Fruit fly (Drosophila melanogaster): Measurements from ENCODE around the gene CG3165.

CG3165 gene

DNA sequence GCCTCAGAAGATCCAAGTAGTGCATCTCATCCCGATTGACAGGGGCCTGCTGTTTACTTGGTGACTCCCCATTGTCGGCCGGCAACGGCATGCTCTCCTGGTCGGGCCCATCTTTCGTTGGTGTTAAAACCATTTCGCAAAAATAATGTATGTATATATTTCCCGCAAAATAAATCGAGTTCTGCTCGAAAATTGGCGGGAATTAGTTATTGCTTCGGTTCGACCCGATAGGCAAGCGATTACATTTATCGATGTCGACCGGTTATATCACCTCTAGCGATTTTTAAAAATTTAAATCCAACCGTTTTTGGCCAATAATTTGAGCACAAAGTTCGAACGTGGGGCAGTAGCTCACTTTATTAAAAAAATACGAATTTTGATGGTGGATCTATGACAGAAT is 7.5 kb upstream of the CG3165 start, which contains the start of gene Ts:
TSS of gene Ts (minus strand) at position 201 of the 400 bp plus-strand sequence.
- TF ChIP-seq gl (tag; optimal IDR thresholded peaks at IDR 0.05) = no peak

DNA sequence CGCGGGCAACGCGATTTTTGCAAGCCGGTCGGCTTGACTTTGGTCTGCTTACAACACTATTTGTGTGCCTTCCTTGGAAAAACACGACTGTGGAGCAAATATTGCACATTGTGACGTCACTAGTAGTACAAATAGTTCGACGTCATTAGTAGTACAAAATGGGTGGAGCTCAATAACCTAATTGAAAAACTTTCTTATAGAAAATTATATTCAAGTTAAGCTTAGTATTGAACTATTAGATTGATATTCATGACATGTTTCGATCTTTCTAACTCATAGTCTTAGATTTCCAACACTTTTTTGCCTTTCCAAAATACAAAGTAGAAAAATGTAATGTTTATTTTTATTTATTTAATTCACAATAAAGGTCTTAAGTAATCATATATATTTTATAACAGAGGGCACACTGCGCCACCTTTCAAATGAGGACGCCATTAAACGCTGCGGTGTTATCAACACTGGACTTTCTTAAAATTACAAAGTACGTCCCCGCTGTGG is 4.4 kb upstream of the CG3165 start, which contains the start of the genes Rrp1 and gammaTub23C:
TSS of gene Rrp1 (minus strand) at position 70 of the 498 bp plus-strand sequence.
TSS of gene gammaTub23C (plus strand) at position 453 of the 498 bp plus-strand sequence.
- TF ChIP-seq CG15710 (tag; optimal IDR thresholded peaks at IDR 0.05) = peak; percentile 87
- TF ChIP-seq CG9948 (tag; optimal IDR thresholded peaks at IDR 0.05) = peak; percentile 89
- no peak for TF ChIP-seq EcR (GFP tag; optimal IDR thresholded peaks at IDR 0.05)
- TF ChIP-seq CG10348 (GFP tag; IDR thresholded peaks at IDR 0.05) = peak; percentile 59; the same call in 1 of the 2 replicates
- peak; percentile 67 for TF ChIP-seq Ets98B (GFP tag; IDR thresholded peaks at IDR 0.05)
- TF ChIP-seq gl (tag; optimal IDR thresholded peaks at IDR 0.05) = peak; percentile 33
- peak; percentile 86 for TF ChIP-seq CG8301 (tag; optimal IDR thresholded peaks at IDR 0.05)
- TF ChIP-seq rn (GFP tag; IDR thresholded peaks at IDR 0.05) = peak; percentile 60; the same call in 1 of the 2 replicates
- TF ChIP-seq Pif1B (GFP tag; optimal IDR thresholded peaks at IDR 0.05) = no peak
- peak; percentile 94 for TF ChIP-seq CG14655 (GFP tag; optimal IDR thresholded peaks at IDR 0.05)
- TF ChIP-seq Snoo (tag; optimal IDR thresholded peaks at IDR 0.05) = peak; percentile 90
- TF ChIP-seq fd96Ca (GFP tag; IDR thresholded peaks at IDR 0.05) = peak; percentile 69; the same call in 2 of the 3 replicates
- TF ChIP-seq Pif1A (GFP tag; optimal IDR thresholded peaks at IDR 0.05) = no peak
- peak; percentile 80 for TF ChIP-seq CG17806 (tag; optimal IDR thresholded peaks at IDR 0.05)
- TF ChIP-seq D1 (tag; optimal IDR thresholded peaks at IDR 0.05) = no peak
- TF ChIP-seq CG12605 (GFP tag; IDR thresholded peaks at IDR 0.05) = 0 out of 2 replicates have a peak, but pooled peaks have one; percentile 53
- TF ChIP-seq CG8159 (tag; optimal IDR thresholded peaks at IDR 0.05) = peak; percentile 92
- TF ChIP-seq CG34367 (tag; optimal IDR thresholded peaks at IDR 0.05) = peak; percentile 80
- no peak for TF ChIP-seq CG13204 (GFP tag; optimal IDR thresholded peaks at IDR 0.05)
- peak; percentile 80; the same call in 1 of the 2 replicates for TF ChIP-seq CG32121 (GFP tag; IDR thresholded peaks at IDR 0.05)
- TF ChIP-seq CG4496 (GFP tag; IDR thresholded peaks at IDR 0.05) = peak; percentile 82

DNA sequence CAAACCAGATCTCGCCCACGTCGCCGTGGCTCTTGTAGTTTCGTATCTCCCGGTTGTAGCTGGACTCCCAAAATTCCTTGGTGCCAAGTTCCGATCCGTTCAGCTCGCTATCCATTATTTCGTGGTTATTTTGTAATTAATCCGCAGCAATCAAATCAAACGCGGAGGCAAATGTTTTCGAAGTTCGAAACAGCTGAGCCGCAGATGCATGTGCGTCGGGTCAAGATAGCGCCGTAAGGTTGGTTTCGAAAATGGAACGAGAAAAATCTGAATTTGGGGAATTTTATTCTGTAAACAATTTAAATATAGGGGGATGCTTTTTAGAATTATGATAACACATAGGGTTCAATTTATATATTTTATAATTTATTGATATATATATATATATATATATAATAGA is 2.2 kb downstream of the CG3165 start, which contains the start of gene CG9643:
TSS of gene CG9643 (minus strand) at position 198 of the 400 bp plus-strand sequence.
- TF ChIP-seq Pif1B (GFP tag; optimal IDR thresholded peaks at IDR 0.05) = no peak
- TF ChIP-seq fd96Ca (GFP tag; IDR thresholded peaks at IDR 0.05) = no peak
- no peak for TF ChIP-seq Pif1A (GFP tag; optimal IDR thresholded peaks at IDR 0.05)
- no peak for TF ChIP-seq CG8159 (tag; optimal IDR thresholded peaks at IDR 0.05)
- TF ChIP-seq gl (tag; optimal IDR thresholded peaks at IDR 0.05) = no peak
- TF ChIP-seq CG14655 (GFP tag; optimal IDR thresholded peaks at IDR 0.05) = no peak
- no peak for TF ChIP-seq CG10348 (GFP tag; IDR thresholded peaks at IDR 0.05)
- TF ChIP-seq CG13204 (GFP tag; optimal IDR thresholded peaks at IDR 0.05) = no peak
- TF ChIP-seq Snoo (tag; optimal IDR thresholded peaks at IDR 0.05) = no peak
- TF ChIP-seq D1 (tag; optimal IDR thresholded peaks at IDR 0.05) = no peak
- no peak for TF ChIP-seq CG9948 (tag; optimal IDR thresholded peaks at IDR 0.05)
- TF ChIP-seq rn (GFP tag; IDR thresholded peaks at IDR 0.05) = no peak
- TF ChIP-seq CG34367 (tag; optimal IDR thresholded peaks at IDR 0.05) = no peak
- TF ChIP-seq CG32121 (GFP tag; IDR thresholded peaks at IDR 0.05) = no peak
- no peak for TF ChIP-seq Ets98B (GFP tag; IDR thresholded peaks at IDR 0.05)
- TF ChIP-seq CG8301 (tag; optimal IDR thresholded peaks at IDR 0.05) = no peak
- TF ChIP-seq EcR (GFP tag; optimal IDR thresholded peaks at IDR 0.05) = no peak
- no peak for TF ChIP-seq CG17806 (tag; optimal IDR thresholded peaks at IDR 0.05)
- TF ChIP-seq CG15710 (tag; optimal IDR thresholded peaks at IDR 0.05) = no peak
- TF ChIP-seq CG12605 (GFP tag; IDR thresholded peaks at IDR 0.05) = no peak

DNA sequence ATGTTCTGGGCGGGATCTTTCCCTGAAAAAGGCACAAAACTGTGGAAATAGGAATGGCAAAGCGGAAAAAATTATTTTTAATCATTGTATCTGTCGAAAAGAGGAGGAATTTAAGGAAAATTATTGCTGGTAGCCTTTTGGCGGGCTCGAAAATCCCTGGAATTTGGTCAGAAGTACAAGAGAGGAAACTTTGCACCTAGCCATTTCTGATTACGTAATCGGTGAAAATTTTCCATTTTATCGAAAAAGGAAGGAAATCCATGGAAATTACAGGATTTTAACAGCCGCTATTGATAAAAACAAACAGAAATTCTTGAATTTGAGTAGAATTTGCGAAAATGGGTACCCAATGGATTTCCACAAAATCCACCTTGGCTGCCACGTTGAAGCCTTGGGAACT is 9.9 kb downstream of the CG3165 start:
- TF ChIP-seq CG14655 (GFP tag; optimal IDR thresholded peaks at IDR 0.05) (no peak), rn (GFP tag; IDR thresholded peaks at IDR 0.05) (no peak), CG34367 (tag; optimal IDR thresholded peaks at IDR 0.05) (no peak), Pif1B (GFP tag; optimal IDR thresholded peaks at IDR 0.05) (no peak), EcR (GFP tag; optimal IDR thresholded peaks at IDR 0.05) (no peak), Snoo (tag; optimal IDR thresholded peaks at IDR 0.05) (no peak), CG32121 (GFP tag; IDR thresholded peaks at IDR 0.05) (no peak), CG8159 (tag; optimal IDR thresholded peaks at IDR 0.05) (no peak), CG12605 (GFP tag; IDR thresholded peaks at IDR 0.05) (no peak), CG4496 (GFP tag; IDR thresholded peaks at IDR 0.05) (no peak), Pif1A (GFP tag; optimal IDR thresholded peaks at IDR 0.05) (no peak), Ets98B (GFP tag; IDR thresholded peaks at IDR 0.05) (no peak), gl (tag; optimal IDR thresholded peaks at IDR 0.05) (no peak), CG15710 (tag; optimal IDR thresholded peaks at IDR 0.05) (no peak), fd96Ca (GFP tag; IDR thresholded peaks at IDR 0.05) (no peak), CG10348 (GFP tag; IDR thresholded peaks at IDR 0.05) (no peak), CG8301 (tag; optimal IDR thresholded peaks at IDR 0.05) (no peak), D1 (tag; optimal IDR thresholded peaks at IDR 0.05) (no peak)

DNA sequence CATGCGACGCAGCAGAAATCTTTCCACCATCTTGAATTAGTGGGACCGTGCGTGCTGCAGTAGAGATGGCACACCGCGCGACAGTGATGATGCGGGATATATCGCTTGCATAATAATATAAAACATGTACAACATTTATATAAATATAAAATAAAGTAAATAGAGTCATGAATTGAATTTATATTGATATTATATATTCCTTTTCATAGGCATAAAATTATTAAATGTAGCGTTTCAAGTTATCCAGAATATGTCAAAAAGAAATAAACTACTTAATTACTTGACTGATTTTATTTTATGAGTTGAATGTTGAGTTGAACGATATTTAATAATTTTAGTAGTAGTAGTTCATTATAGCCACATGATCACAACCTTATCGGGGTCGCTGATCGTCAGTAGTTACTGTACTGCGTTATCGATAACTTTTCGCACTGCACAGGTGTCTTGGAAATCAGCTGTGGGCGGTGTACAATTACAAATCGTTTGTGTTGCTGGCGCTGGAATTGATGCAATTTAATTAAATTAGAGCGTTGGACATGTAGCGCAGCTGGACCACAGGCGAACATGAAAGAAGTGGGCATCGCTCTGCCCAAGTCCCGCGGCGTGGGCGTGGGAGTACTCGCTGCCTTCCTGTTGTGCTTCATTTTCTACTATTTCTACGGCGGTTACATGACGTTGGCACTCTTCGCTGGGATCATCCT is 10.9 kb downstream of the CG3165 start, which contains the start of the genes Chd1 and Bem46:
TSS of gene Chd1 (minus strand) at position 43 of the 701 bp plus-strand sequence.
TSS of gene Bem46 (plus strand) at position 436 of the 701 bp plus-strand sequence.
- TF ChIP-seq fd96Ca (GFP tag; IDR thresholded peaks at IDR 0.05) = peak; percentile 77
- peak; percentile 34 for TF ChIP-seq gl (tag; optimal IDR thresholded peaks at IDR 0.05)
- TF ChIP-seq Ets98B (GFP tag; IDR thresholded peaks at IDR 0.05) = peak; percentile 64; the same call in 1 of the 2 replicates
- TF ChIP-seq Pif1A (GFP tag; optimal IDR thresholded peaks at IDR 0.05) = no peak
- no peak for TF ChIP-seq CG8301 (tag; optimal IDR thresholded peaks at IDR 0.05)
- TF ChIP-seq Pif1B (GFP tag; optimal IDR thresholded peaks at IDR 0.05) = no peak
- peak; percentile 80 for TF ChIP-seq CG15710 (tag; optimal IDR thresholded peaks at IDR 0.05)
- TF ChIP-seq CG34367 (tag; optimal IDR thresholded peaks at IDR 0.05) = peak; percentile 72
- TF ChIP-seq rn (GFP tag; IDR thresholded peaks at IDR 0.05) = peak; percentile 55; the same call in 1 of the 2 replicates
- peak; percentile 71 for TF ChIP-seq CG12605 (GFP tag; IDR thresholded peaks at IDR 0.05)
- TF ChIP-seq CG10348 (GFP tag; IDR thresholded peaks at IDR 0.05) = no peak
- TF ChIP-seq CG8159 (tag; optimal IDR thresholded peaks at IDR 0.05) = peak; percentile 85
- peak; percentile 75 for TF ChIP-seq CG17806 (tag; optimal IDR thresholded peaks at IDR 0.05)
- TF ChIP-seq CG4496 (GFP tag; IDR thresholded peaks at IDR 0.05) = peak; percentile 90
- peak; percentile 79 for TF ChIP-seq Snoo (tag; optimal IDR thresholded peaks at IDR 0.05)
- peak; percentile 76 for TF ChIP-seq CG32121 (GFP tag; IDR thresholded peaks at IDR 0.05)
- peak; percentile 84 for TF ChIP-seq CG9948 (tag; optimal IDR thresholded peaks at IDR 0.05)
